Fruit fly (Drosophila melanogaster): ENCODE results near the gene Lnk.

DNA sequence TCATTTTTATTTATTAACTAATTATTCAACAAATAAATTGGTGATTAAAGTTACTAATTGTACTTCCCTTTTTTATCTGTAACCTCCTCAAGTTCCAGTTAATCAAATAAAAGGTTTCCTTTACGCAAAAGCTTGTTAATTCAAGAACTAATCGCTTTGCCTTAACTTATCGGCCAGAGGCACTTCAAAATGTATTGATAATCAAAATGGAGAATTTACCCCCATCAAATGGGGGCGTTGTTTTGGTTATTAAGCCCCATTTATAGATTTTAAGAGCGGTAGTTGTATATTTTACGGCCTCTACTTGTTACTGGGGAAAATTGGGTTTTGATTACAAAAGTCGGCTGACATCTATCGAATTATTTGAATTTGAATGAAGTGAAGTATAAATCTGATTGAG, 11.3 kb downstream of the Lnk start, which contains the start of gene CG31091:
- TF ChIP-seq CG34367 (tag; optimal IDR thresholded peaks at IDR 0.05): no peak
- TF ChIP-seq CG8301 (tag; optimal IDR thresholded peaks at IDR 0.05): no peak
- TF ChIP-seq CG12605 (GFP tag; IDR thresholded peaks at IDR 0.05): no peak
- TF ChIP-seq CG13204 (GFP tag; optimal IDR thresholded peaks at IDR 0.05): no peak
- no peak for TF ChIP-seq CG14655 (GFP tag; optimal IDR thresholded peaks at IDR 0.05)

All from whole organism, pupa.